Fruit fly (Drosophila melanogaster) whole organism, embryonic: ENCODE data around the gene WASp.

Source experiments
- Bteb2 ChIP-seq: fragments of 200-800 bp; sonication (Bioruptor generic); optimal IDR thresholded peaks from 2 replicates; lab custom pipeline; 2016; ENCODE audit warnings: missing biosample characterization, missing genetic modification characterization
- CG10543 ChIP-seq: fragments of 200-800 bp; sonication (Bioruptor generic); optimal IDR thresholded peaks from 3 replicates; lab custom pipeline; 2017; ENCODE audit warnings: missing biosample characterization, mild to moderate bottlenecking, missing genetic modification characterization, moderate library complexity
- CG11247 ChIP-seq: fragments of 200-800 bp; sonication (Bioruptor generic); IDR thresholded peaks from 2 replicates; pipeline ENCODE4 v1.3.6; 2022; ENCODE audit warnings: missing biosample characterization, missing genetic modification characterization
- CG12071 ChIP-seq: fragments of 200-800 bp; sonication (Bioruptor generic); optimal IDR thresholded peaks from 3 replicates; lab custom pipeline; 2018; ENCODE audit warnings: missing biosample characterization, mild to moderate bottlenecking, missing genetic modification characterization
- CG12155 ChIP-seq: fragments of 200-800 bp; sonication (Bioruptor generic); optimal IDR thresholded peaks from 3 replicates; lab custom pipeline; 2016; ENCODE audit warnings: missing biosample characterization, missing genetic modification characterization
- CG12219 ChIP-seq: fragments of 200-800 bp; sonication (Bioruptor generic); optimal IDR thresholded peaks from 3 replicates; lab custom pipeline; 2018; ENCODE audit warnings: missing biosample characterization, mild to moderate bottlenecking, missing genetic modification characterization
- CG15011 ChIP-seq: fragments of 200-800 bp; sonication (Bioruptor generic); optimal IDR thresholded peaks from 3 replicates; lab custom pipeline; 2018; ENCODE audit warnings: missing biosample characterization, mild to moderate bottlenecking, missing genetic modification characterization
- CG15479 ChIP-seq: fragments of 200-800 bp; sonication (Bioruptor generic); optimal IDR thresholded peaks from 3 replicates; lab custom pipeline; 2019; ENCODE audit warnings: missing biosample characterization, mild to moderate bottlenecking, missing genetic modification characterization, moderate library complexity
- CG17829 ChIP-seq: fragments of 200-800 bp; optimal IDR thresholded peaks from 2 replicates; lab custom pipeline; 2019; ENCODE audit warnings: missing biosample characterization, mild to moderate bottlenecking, missing genetic modification characterization, moderate library complexity
- CG18262 ChIP-seq: fragments of 200-800 bp; optimal IDR thresholded peaks from 3 replicates; lab custom pipeline; 2019; ENCODE audit warnings: missing biosample characterization, mild to moderate bottlenecking, missing genetic modification characterization, moderate library complexity
- CG33557 ChIP-seq: fragments of 200-800 bp; sonication (Bioruptor generic); optimal IDR thresholded peaks from 2 replicates; lab custom pipeline; 2019; ENCODE audit warnings: missing biosample characterization, mild to moderate bottlenecking, missing genetic modification characterization, moderate library complexity
- CG3995 ChIP-seq: fragments of 200-800 bp; sonication (Bioruptor generic); optimal IDR thresholded peaks from 3 replicates; lab custom pipeline; 2016; ENCODE audit warnings: missing biosample characterization, missing genetic modification characterization
- CG4328 ChIP-seq: fragments of 200-800 bp; sonication (Bioruptor generic); optimal IDR thresholded peaks from 3 replicates; lab custom pipeline; 2017; ENCODE audit warnings: missing biosample characterization, missing genetic modification reagents, missing genetic modification characterization
- CG4730 ChIP-seq: fragments of 200-800 bp; sonication (Bioruptor generic); IDR thresholded peaks from 2 replicates; pipeline ENCODE4 v1.3.6; 2022; ENCODE audit warnings: missing biosample characterization, missing genetic modification characterization
- CG6683 ChIP-seq: fragments of 200-800 bp; sonication (Bioruptor generic); optimal IDR thresholded peaks from 2 replicates; lab custom pipeline; 2017; ENCODE audit warnings: missing biosample characterization, mild to moderate bottlenecking, missing genetic modification characterization, missing genetic modification reagents
- CG6854 ChIP-seq: fragments of 200-800 bp; sonication (Bioruptor generic); optimal IDR thresholded peaks from 3 replicates; lab custom pipeline; 2017; ENCODE audit warnings: missing biosample characterization, mild to moderate bottlenecking, missing genetic modification characterization
- CG7271 ChIP-seq: fragments of 200-800 bp; sonication (Bioruptor generic); optimal IDR thresholded peaks from 2 replicates; lab custom pipeline; 2018; ENCODE audit warnings: missing biosample characterization, mild to moderate bottlenecking, missing genetic modification characterization, moderate library complexity
- CG7357 ChIP-seq: fragments of 200-800 bp; sonication (Bioruptor generic); IDR thresholded peaks from 3 replicates; pipeline ENCODE4 v1.3.6; 2022; ENCODE audit warnings: missing biosample characterization, missing genetic modification characterization
- CG7372 ChIP-seq: fragments of 200-800 bp; sonication (Bioruptor generic); IDR thresholded peaks from 2 replicates; pipeline ENCODE4 v1.3.6; 2022; ENCODE audit warnings: missing biosample characterization, missing genetic modification characterization
- CG8478 ChIP-seq: fragments of >200 bp; optimal IDR thresholded peaks from 2 replicates; lab custom pipeline; 2018
- CG8765 ChIP-seq: fragments of 200-800 bp; sonication (Bioruptor generic); IDR thresholded peaks from 2 replicates; pipeline ENCODE4 v1.3.6; 2022; ENCODE audit warnings: missing biosample characterization, missing genetic modification characterization
- CG9727 ChIP-seq: fragments of 200-800 bp; sonication (Bioruptor generic); optimal IDR thresholded peaks from 3 replicates; lab custom pipeline; 2017; ENCODE audit warnings: missing biosample characterization, mild to moderate bottlenecking, missing genetic modification characterization
- CG9932 ChIP-seq: fragments of 200-800 bp; sonication (Bioruptor generic); IDR thresholded peaks from 2 replicates; pipeline ENCODE4 v1.3.6; 2022; ENCODE audit warnings: missing biosample characterization, missing genetic modification characterization
- Dip2 ChIP-seq: fragments of 200-800 bp; sonication (Bioruptor generic); IDR thresholded peaks from 2 replicates; pipeline ENCODE4 v1.3.6; 2022; ENCODE audit warnings: missing biosample characterization, missing genetic modification characterization
- GATAe ChIP-seq: fragments of 200-800 bp; sonication (Bioruptor generic); conservative IDR thresholded peaks from 2 replicates; pipeline ENCODE4 v1.3.6; 2022; ENCODE audit warnings: missing biosample characterization, missing genetic modification characterization
- Gsc ChIP-seq: fragments of 200-800 bp; sonication (Bioruptor generic); IDR thresholded peaks from 2 replicates; pipeline ENCODE4 v1.3.6; 2022; ENCODE audit warnings: missing biosample characterization, missing genetic modification characterization
- Hr78 ChIP-seq, 2 experiments: fragments of 200-800 bp in 1 of 2; fragments of >200 bp in 1 of 2; sonication (Bioruptor generic) in 1 of 2; optimal IDR thresholded peaks; 2 replicates each; lab custom pipeline; 2017 to 2019; ENCODE audit warnings: missing biosample characterization in 2 of 2, missing genetic modification characterization in 2 of 2, mild to moderate bottlenecking in 1 of 2, moderate library complexity in 1 of 2
- Kr ChIP-seq: fragments of 200-800 bp; sonication (Bioruptor generic); optimal IDR thresholded peaks from 2 replicates; lab custom pipeline; 2017; ENCODE audit warnings: missing biosample characterization, mild to moderate bottlenecking, missing genetic modification characterization
- Meics ChIP-seq: fragments of 200-800 bp; sonication (Bioruptor generic); optimal IDR thresholded peaks from 2 replicates; lab custom pipeline; 2017; ENCODE audit warnings: missing biosample characterization, mild to moderate bottlenecking, missing genetic modification characterization
- Nf-YC ChIP-seq: fragments of 200-800 bp; optimal IDR thresholded peaks from 3 replicates; lab custom pipeline; 2019; ENCODE audit warnings: missing biosample characterization, mild to moderate bottlenecking, missing genetic modification characterization, moderate library complexity
- Optix ChIP-seq: fragments of 200-800 bp; sonication (Bioruptor generic); IDR thresholded peaks from 3 replicates; pipeline ENCODE4 v1.3.6; 2022; ENCODE audit warnings: missing biosample characterization, missing genetic modification characterization
- PHDP ChIP-seq: fragments of 200-800 bp; sonication (Bioruptor generic); optimal IDR thresholded peaks from 3 replicates; lab custom pipeline; 2018; ENCODE audit warnings: missing biosample characterization, mild to moderate bottlenecking, missing genetic modification characterization, moderate library complexity
- Side ChIP-seq: fragments of 200-800 bp; sonication (Bioruptor generic); optimal IDR thresholded peaks from 2 replicates; lab custom pipeline; 2016; ENCODE audit warnings: missing biosample characterization, missing genetic modification characterization
- Trl ChIP-seq, 3 experiments: fragments of >200 bp in 2 of 3; fragments of 200-800 bp in 1 of 3; sonication (Bioruptor generic) in 1 of 3; optimal IDR thresholded peaks; 2 replicates in 1 of 3; 3 replicates in 2 of 3; lab custom pipeline; 2016 to 2017; ENCODE audit warnings: missing biosample characterization in 1 of 3, missing genetic modification characterization in 1 of 3
- amos ChIP-seq: fragments of 200-800 bp; sonication (Bioruptor generic); IDR thresholded peaks from 2 replicates; pipeline ENCODE4 v1.3.6; 2022; ENCODE audit warnings: missing biosample characterization, missing genetic modification characterization; ENCODE audit not compliant: partially characterized antibody
- bcd ChIP-seq: fragments of 200-800 bp; sonication (Bioruptor generic); optimal IDR thresholded peaks from 2 replicates; lab custom pipeline; 2017; ENCODE audit warnings: missing biosample characterization, mild to moderate bottlenecking, missing genetic modification characterization
- bowl ChIP-seq: fragments of 200-800 bp; sonication (Bioruptor generic); IDR thresholded peaks from 2 replicates; pipeline ENCODE4 v1.3.6; 2022; ENCODE audit warnings: missing biosample characterization, missing genetic modification characterization
- cg ChIP-seq: fragments of 200-800 bp; sonication (Bioruptor generic); optimal IDR thresholded peaks from 3 replicates; lab custom pipeline; 2019; ENCODE audit warnings: missing biosample characterization, mild to moderate bottlenecking, missing genetic modification characterization, moderate library complexity
- ci ChIP-seq: fragments of 200-800 bp; sonication (Bioruptor generic); IDR thresholded peaks from 3 replicates; pipeline ENCODE4 v1.3.6; 2022; ENCODE audit warnings: missing biosample characterization, missing genetic modification characterization
- croc ChIP-seq: fragments of 200-800 bp; sonication (Bioruptor generic); conservative IDR thresholded peaks from 3 replicates; pipeline ENCODE4 v1.3.6; 2022; ENCODE audit warnings: missing biosample characterization, missing genetic modification characterization
- gfzf ChIP-seq: fragments of 200-800 bp; sonication (Bioruptor generic); optimal IDR thresholded peaks from 2 replicates; lab custom pipeline; 2016; ENCODE audit warnings: missing biosample characterization, mild to moderate bottlenecking, missing genetic modification characterization, moderate library complexity
- ind ChIP-seq: fragments of 200-800 bp; sonication (Bioruptor generic); optimal IDR thresholded peaks from 3 replicates; lab custom pipeline; 2016; ENCODE audit warnings: missing biosample characterization, missing genetic modification characterization
- lbe ChIP-seq: fragments of 200-800 bp; sonication (Bioruptor generic); optimal IDR thresholded peaks from 2 replicates; lab custom pipeline; 2016; ENCODE audit warnings: missing biosample characterization, mild to moderate bottlenecking, missing genetic modification characterization
- luna ChIP-seq: fragments of 200-800 bp; sonication (Bioruptor generic); optimal IDR thresholded peaks from 2 replicates; lab custom pipeline; 2016; ENCODE audit warnings: missing biosample characterization, missing genetic modification characterization
- oc ChIP-seq: fragments of 200-800 bp; sonication (Bioruptor generic); optimal IDR thresholded peaks from 2 replicates; lab custom pipeline; 2018; ENCODE audit warnings: missing biosample characterization, mild to moderate bottlenecking, missing genetic modification characterization, moderate library complexity
- sim ChIP-seq: fragments of 200-800 bp; sonication (Bioruptor generic); IDR thresholded peaks from 2 replicates; pipeline ENCODE4 v1.3.6; 2022; ENCODE audit warnings: missing biosample characterization, missing genetic modification characterization
- sima ChIP-seq: fragments of 200-800 bp; sonication (Bioruptor generic); optimal IDR thresholded peaks from 2 replicates; lab custom pipeline; 2016; ENCODE audit warnings: missing biosample characterization, missing genetic modification characterization
- so ChIP-seq: fragments of 200-800 bp; sonication (Bioruptor generic); IDR thresholded peaks from 3 replicates; pipeline ENCODE4 v1.3.6; 2022; ENCODE audit warnings: missing biosample characterization, missing genetic modification characterization
- ssp ChIP-seq: fragments of 200-800 bp; sonication (Bioruptor generic); IDR thresholded peaks from 2 replicates; pipeline ENCODE4 v1.3.6; 2022; ENCODE audit warnings: missing biosample characterization, missing genetic modification characterization
- wor ChIP-seq: fragments of 200-800 bp; sonication (Bioruptor generic); IDR thresholded peaks from 2 replicates; pipeline ENCODE4 v1.3.6; 2022; ENCODE audit warnings: missing biosample characterization, missing genetic modification characterization
- zen2 ChIP-seq: fragments of 200-800 bp; sonication (Bioruptor generic); IDR thresholded peaks from 3 replicates; pipeline ENCODE4 v1.3.6; 2022; ENCODE audit warnings: missing biosample characterization, missing genetic modification characterization; ENCODE audit not compliant: partially characterized antibody

WASp gene

dm6 chr3R:28859058-28859526, 27.3 kb upstream of the WASp start, which contains the start of gene Inx3 (continued):
- peak; percentile 19 for TF ChIP-seq CG33557 (GFP tag; lab: Kevin White, UChicago)
- TF ChIP-seq oc (tag; lab: Kevin White, UChicago) = no peak
- peak; percentile 35 for TF ChIP-seq CG17829 (tag; lab: Kevin White, UChicago)
- TF ChIP-seq wor = no peak
- peak; percentile 74 for TF ChIP-seq cg (GFP tag; lab: Kevin White, UChicago)
- no peak for TF ChIP-seq gfzf (GFP tag; lab: Kevin White, UChicago)
- peak; percentile 71 for TF ChIP-seq lbe (GFP tag; lab: Kevin White, UChicago)
- TF ChIP-seq CG6854 (GFP tag; lab: Kevin White, UChicago) = peak; percentile 7
- TF ChIP-seq CG8765 (GFP tag; lab: Robert Waterston, UW) = 0 out of 2 replicates have a peak, but pooled peaks have one; percentile 17
- no peak for TF ChIP-seq ssp
- TF ChIP-seq CG7372 (GFP tag; lab: Robert Waterston, UW) = no peak
- TF ChIP-seq CG15479 (GFP tag; lab: Kevin White, UChicago) = peak; percentile 92
- TF ChIP-seq luna (GFP tag; lab: Kevin White, UChicago) = no peak
- TF ChIP-seq Meics (GFP tag; lab: Kevin White, UChicago) = peak; percentile 5
- TF ChIP-seq croc = no peak
- TF ChIP-seq CG12071 = no peak
- TF ChIP-seq zen2 (GFP tag; lab: Robert Waterston, UW) = peak; percentile 70; the same call in 2 of the 3 replicates
- no peak for TF ChIP-seq CG9727
- TF ChIP-seq sima (GFP tag; lab: Kevin White, UChicago) = no peak
- no peak for TF ChIP-seq CG9932 (GFP tag; lab: Robert Waterston, UW)
- TF ChIP-seq Optix = peak; percentile 31; the same call in 1 of the 3 replicates
- no peak for TF ChIP-seq ind (GFP tag; lab: Kevin White, UChicago)
- no peak for TF ChIP-seq bcd (GFP tag; lab: Kevin White, UChicago)
- TF ChIP-seq bowl (GFP tag; lab: Robert Waterston, UW) = no peak
- no peak for TF ChIP-seq CG7357 (GFP tag; lab: Robert Waterston, UW)
- TF ChIP-seq so (GFP tag; lab: Robert Waterston, UW) = no peak
- no peak for TF ChIP-seq Side (GFP tag; lab: Kevin White, UChicago)
- TF ChIP-seq PHDP = no peak
- no peak for TF ChIP-seq Gsc (GFP tag; lab: Robert Waterston, UW)
- no peak for TF ChIP-seq CG12155 (GFP tag; lab: Kevin White, UChicago)
- no peak for TF ChIP-seq Hr78 (GFP tag; optimal IDR thresholded peaks at IDR 0.05; lab: Kevin White, UChicago)
- peak; percentile 21 for TF ChIP-seq Nf-YC (tag; lab: Kevin White, UChicago)
- no peak for TF ChIP-seq CG6683 (GFP tag; lab: Kevin White, UChicago)
- TF ChIP-seq CG4730 (GFP tag; lab: Robert Waterston, UW) = no peak
- TF ChIP-seq amos (GFP tag; lab: Robert Waterston, UW) = no peak; the same call in 1 of the 2 replicates
- TF ChIP-seq CG12219 (GFP tag; lab: Kevin White, UChicago) = peak; percentile 12
- no peak for TF ChIP-seq Dip2 (GFP tag; lab: Robert Waterston, UW)
- TF ChIP-seq CG8478 (lab: Kevin White, UChicago) = no peak
- 0 out of 2 replicates have a peak, but pooled peaks have one; percentile 19 for TF ChIP-seq sim
- TF ChIP-seq CG11247 = no peak
- peak; percentile 38 for TF ChIP-seq CG10543
- TF ChIP-seq Trl (optimal IDR thresholded peaks at IDR 0.05; lab: Kevin White, UChicago) = peak; percentile 71 to 91
- no peak for TF ChIP-seq Trl (GFP tag; optimal IDR thresholded peaks at IDR 0.05; lab: Kevin White, UChicago)
- TF ChIP-seq GATAe (GFP tag; lab: Robert Waterston, UW) = no peak
- no peak for TF ChIP-seq Bteb2 (GFP tag; lab: Kevin White, UChicago)
- no peak for TF ChIP-seq CG15011
- peak; percentile 40 for TF ChIP-seq CG7271 (tag; lab: Kevin White, UChicago)
- peak; percentile 76; the same call in 2 of the 3 replicates for TF ChIP-seq ci (GFP tag; lab: Robert Waterston, UW)
- TF ChIP-seq Kr = peak; percentile 71
- TF ChIP-seq CG18262 = no peak
- no peak for TF ChIP-seq CG4328 (GFP tag; lab: Kevin White, UChicago)
- TF ChIP-seq CG3995 = no peak
